Fruit fly (Drosophila melanogaster) whole organism, embryonic: ENCODE results near the gene CG7974.

Experiments
- B-H1 ChIP-seq: fragments of 200-800 bp; sonication (Bioruptor generic); IDR thresholded peaks from 3 replicates; pipeline ENCODE4 v1.3.6; 2022; ENCODE audit warnings: missing biosample characterization, missing genetic modification characterization
- Bgb ChIP-seq: fragments of 200-800 bp; sonication (Bioruptor generic); IDR thresholded peaks from 2 replicates; pipeline ENCODE4 v1.3.6; 2022; ENCODE audit warnings: missing biosample characterization, missing genetic modification characterization; ENCODE audit not compliant: partially characterized antibody
- Blimp-1 ChIP-seq: fragments of 200-800 bp; sonication (Bioruptor generic); optimal IDR thresholded peaks from 3 replicates; lab custom pipeline; 2018; ENCODE audit warnings: missing biosample characterization, missing genetic modification characterization, mild to moderate bottlenecking, moderate library complexity, missing genetic modification reagents
- Bteb2 ChIP-seq: fragments of 200-800 bp; sonication (Bioruptor generic); optimal IDR thresholded peaks from 2 replicates; lab custom pipeline; 2016; ENCODE audit warnings: missing biosample characterization, missing genetic modification characterization
- CG10543 ChIP-seq: fragments of 200-800 bp; sonication (Bioruptor generic); optimal IDR thresholded peaks from 3 replicates; lab custom pipeline; 2017; ENCODE audit warnings: missing biosample characterization, mild to moderate bottlenecking, missing genetic modification characterization, moderate library complexity
- CG11695 ChIP-seq: fragments of 200-800 bp; sonication (Bioruptor generic); IDR thresholded peaks from 3 replicates; pipeline ENCODE4 v1.3.6; 2022; ENCODE audit warnings: missing biosample characterization, missing genetic modification characterization
- CG13296 ChIP-seq: fragments of 200-800 bp; sonication (Bioruptor generic); optimal IDR thresholded peaks from 3 replicates; lab custom pipeline; 2018; ENCODE audit warnings: missing biosample characterization, mild to moderate bottlenecking, missing genetic modification characterization
- CG14014 ChIP-seq: fragments of 200-800 bp; sonication (Bioruptor generic); IDR thresholded peaks from 2 replicates; pipeline ENCODE4 v1.3.6; 2022; ENCODE audit warnings: missing biosample characterization, missing genetic modification characterization
- CG1647 ChIP-seq: fragments of 200-800 bp; sonication (Bioruptor generic); optimal IDR thresholded peaks from 3 replicates; lab custom pipeline; 2016; ENCODE audit warnings: missing biosample characterization, missing genetic modification characterization
- CG17361 ChIP-seq: fragments of 200-800 bp; sonication (Bioruptor generic); IDR thresholded peaks from 3 replicates; pipeline ENCODE4 v1.3.6; 2022; ENCODE audit warnings: missing biosample characterization, missing genetic modification characterization
- CG18262 ChIP-seq: fragments of 200-800 bp; optimal IDR thresholded peaks from 3 replicates; lab custom pipeline; 2019; ENCODE audit warnings: missing biosample characterization, mild to moderate bottlenecking, missing genetic modification characterization, moderate library complexity
- CG31224 ChIP-seq: fragments of 200-800 bp; sonication (Bioruptor generic); IDR thresholded peaks from 2 replicates; pipeline ENCODE4 v1.3.6; 2022; ENCODE audit warnings: missing biosample characterization, missing genetic modification characterization
- CG4424 ChIP-seq: fragments of 200-800 bp; sonication (Bioruptor generic); optimal IDR thresholded peaks from 3 replicates; lab custom pipeline; 2016; ENCODE audit warnings: missing biosample characterization, missing genetic modification characterization
- CG7745 ChIP-seq: fragments of 200-800 bp; sonication (Bioruptor generic); optimal IDR thresholded peaks from 2 replicates; lab custom pipeline; 2018; ENCODE audit warnings: missing biosample characterization, mild to moderate bottlenecking, missing genetic modification characterization, moderate library complexity
- CG7839 ChIP-seq: fragments of 200-800 bp; sonication (Bioruptor generic); optimal IDR thresholded peaks from 3 replicates; lab custom pipeline; 2018; ENCODE audit warnings: missing biosample characterization, mild to moderate bottlenecking, missing genetic modification characterization, moderate library complexity
- CG8290 ChIP-seq, 3 experiments: fragments of 200-800 bp; sonication (Bioruptor generic); optimal IDR thresholded peaks; 2 replicates each; lab custom pipeline; 2016 to 2019; ENCODE audit warnings: missing biosample characterization in 3 of 3, missing genetic modification characterization in 3 of 3, mild to moderate bottlenecking in 2 of 3, moderate library complexity in 1 of 3
- CG8359 ChIP-seq: fragments of 200-800 bp; sonication (Bioruptor generic); optimal IDR thresholded peaks from 2 replicates; lab custom pipeline; 2017; ENCODE audit warnings: missing biosample characterization, mild to moderate bottlenecking, missing genetic modification characterization, borderline replicate concordance
- CG9437 ChIP-seq: fragments of 200-800 bp; sonication (Bioruptor generic); optimal IDR thresholded peaks from 2 replicates; lab custom pipeline; 2018; ENCODE audit warnings: missing biosample characterization, mild to moderate bottlenecking, missing genetic modification characterization
- CHES-1-like ChIP-seq: fragments of 200-800 bp; sonication (Bioruptor generic); optimal IDR thresholded peaks from 2 replicates; lab custom pipeline; 2016; ENCODE audit warnings: missing biosample characterization, missing genetic modification characterization
- Dbx ChIP-seq: fragments of 200-800 bp; sonication (Bioruptor generic); IDR thresholded peaks from 3 replicates; pipeline ENCODE4 v1.3.6; 2022; ENCODE audit warnings: missing biosample characterization, missing genetic modification characterization
- Deaf1 ChIP-seq: fragments of 200-800 bp; optimal IDR thresholded peaks from 3 replicates; lab custom pipeline; 2019; ENCODE audit warnings: missing biosample characterization, mild to moderate bottlenecking, missing genetic modification characterization, moderate library complexity
- Dek ChIP-seq: fragments of 200-800 bp; sonication (Bioruptor generic); optimal IDR thresholded peaks from 3 replicates; lab custom pipeline; 2019; ENCODE audit warnings: missing biosample characterization, mild to moderate bottlenecking, missing genetic modification characterization, moderate library complexity
- ERR ChIP-seq: fragments of 200-800 bp; sonication (Bioruptor generic); optimal IDR thresholded peaks from 2 replicates; lab custom pipeline; 2016; ENCODE audit warnings: missing biosample characterization, missing genetic modification characterization
- Hr39 ChIP-seq: fragments of >200 bp; optimal IDR thresholded peaks from 2 replicates; lab custom pipeline; 2017
- Max ChIP-seq: fragments of 200-800 bp; sonication (Bioruptor generic); optimal IDR thresholded peaks from 2 replicates; lab custom pipeline; 2016; ENCODE audit warnings: missing biosample characterization, mild to moderate bottlenecking, missing genetic modification characterization
- Mrtf ChIP-seq: fragments of 200-800 bp; sonication (Bioruptor generic); IDR thresholded peaks from 3 replicates; pipeline ENCODE4 v1.3.6; 2022; ENCODE audit warnings: missing biosample characterization, missing genetic modification characterization
- Opbp ChIP-seq: fragments of 200-800 bp; sonication (Bioruptor generic); IDR thresholded peaks from 3 replicates; pipeline ENCODE4 v1.3.6; 2022; ENCODE audit warnings: missing biosample characterization, missing genetic modification characterization; ENCODE audit not compliant: partially characterized antibody
- Ravus ChIP-seq: fragments of 200-800 bp; sonication (Bioruptor generic); IDR thresholded peaks from 2 replicates; pipeline ENCODE4 v1.3.6; 2022; ENCODE audit warnings: missing biosample characterization, missing genetic modification characterization
- Six4 ChIP-seq: fragments of 200-800 bp; sonication (Bioruptor generic); optimal IDR thresholded peaks from 2 replicates; lab custom pipeline; 2016; ENCODE audit warnings: missing biosample characterization, missing genetic modification characterization
- Sox100B ChIP-seq: fragments of 200-800 bp; sonication (Bioruptor generic); optimal IDR thresholded peaks from 3 replicates; lab custom pipeline; 2018; ENCODE audit warnings: missing biosample characterization, mild to moderate bottlenecking, missing genetic modification characterization
- Ssrp ChIP-seq: fragments of 200-800 bp; sonication (Bioruptor generic); optimal IDR thresholded peaks from 2 replicates; lab custom pipeline; 2018; ENCODE audit warnings: missing biosample characterization, mild to moderate bottlenecking, missing genetic modification characterization, moderate library complexity
- Stat92E ChIP-seq, 3 experiments: fragments of >200 bp in 2 of 3; fragments of 200-800 bp in 1 of 3; sonication (Bioruptor generic) in 1 of 3; optimal IDR thresholded peaks; 2 replicates each; lab custom pipeline; 2017 to 2019; ENCODE audit warnings: missing biosample characterization in 3 of 3, missing genetic modification characterization in 3 of 3, mild to moderate bottlenecking in 1 of 3, moderate library complexity in 1 of 3
- Vsx1 ChIP-seq: fragments of 200-800 bp; sonication (Bioruptor generic); optimal IDR thresholded peaks from 2 replicates; lab custom pipeline; 2017; ENCODE audit warnings: missing biosample characterization, mild to moderate bottlenecking, missing genetic modification characterization, missing genetic modification reagents
- ato ChIP-seq: fragments of 200-800 bp; sonication (Bioruptor generic); IDR thresholded peaks from 2 replicates; pipeline ENCODE4 v1.3.6; 2022; ENCODE audit warnings: missing biosample characterization, missing genetic modification characterization; ENCODE audit not compliant: partially characterized antibody
- bowl ChIP-seq: fragments of 200-800 bp; sonication (Bioruptor generic); IDR thresholded peaks from 2 replicates; pipeline ENCODE4 v1.3.6; 2022; ENCODE audit warnings: missing biosample characterization, missing genetic modification characterization
- cad ChIP-seq: fragments of >200 bp; optimal IDR thresholded peaks from 2 replicates; lab custom pipeline; 2017; ENCODE audit warnings: missing biosample characterization, missing genetic modification characterization
- cg ChIP-seq: fragments of 200-800 bp; sonication (Bioruptor generic); optimal IDR thresholded peaks from 3 replicates; lab custom pipeline; 2019; ENCODE audit warnings: missing biosample characterization, mild to moderate bottlenecking, missing genetic modification characterization, moderate library complexity
- crol ChIP-seq: fragments of 200-800 bp; sonication (Bioruptor generic); IDR thresholded peaks from 2 replicates; pipeline ENCODE4 v1.3.6; 2022; ENCODE audit warnings: missing biosample characterization, missing genetic modification characterization
- dati ChIP-seq: fragments of 200-800 bp; sonication (Bioruptor generic); IDR thresholded peaks from 2 replicates; pipeline ENCODE4 v1.3.6; 2022; ENCODE audit warnings: missing biosample characterization, missing genetic modification characterization
- ewg ChIP-seq: fragments of 200-800 bp; sonication (Bioruptor generic); optimal IDR thresholded peaks from 3 replicates; lab custom pipeline; 2017; ENCODE audit warnings: mild to moderate bottlenecking, missing biosample characterization, missing genetic modification reagents, missing genetic modification characterization
- grau ChIP-seq: fragments of 200-800 bp; optimal IDR thresholded peaks from 3 replicates; lab custom pipeline; 2019; ENCODE audit warnings: missing biosample characterization, mild to moderate bottlenecking, missing genetic modification characterization, moderate library complexity
- jigr1 ChIP-seq: fragments of 200-800 bp; sonication (Bioruptor generic); IDR thresholded peaks from 3 replicates; pipeline ENCODE4 v1.3.6; 2022; ENCODE audit warnings: missing biosample characterization, missing genetic modification characterization
- lilli ChIP-seq: fragments of 200-800 bp; sonication (Bioruptor generic); optimal IDR thresholded peaks from 3 replicates; lab custom pipeline; 2016; ENCODE audit warnings: missing biosample characterization, missing genetic modification characterization
- pzg ChIP-seq: fragments of 200-800 bp; sonication (Bioruptor generic); optimal IDR thresholded peaks from 3 replicates; lab custom pipeline; 2018; ENCODE audit warnings: missing biosample characterization, mild to moderate bottlenecking, missing genetic modification characterization, moderate library complexity
- ro ChIP-seq: fragments of 200-800 bp; sonication (Bioruptor generic); IDR thresholded peaks from 2 replicates; pipeline ENCODE4 v1.3.6; 2022; ENCODE audit warnings: missing biosample characterization, missing genetic modification characterization
- sens-2 ChIP-seq: fragments of 200-800 bp; sonication (Bioruptor generic); IDR thresholded peaks from 2 replicates; pipeline ENCODE4 v1.3.6; 2022; ENCODE audit warnings: missing biosample characterization, missing genetic modification characterization
- slou ChIP-seq: fragments of 200-800 bp; sonication (Bioruptor generic); optimal IDR thresholded peaks from 3 replicates; lab custom pipeline; 2016; ENCODE audit warnings: missing biosample characterization, missing genetic modification characterization
- usp ChIP-seq: fragments of >200 bp; optimal IDR thresholded peaks from 2 replicates; lab custom pipeline; 2017; ENCODE audit warnings: missing biosample characterization, missing genetic modification characterization
- zf30C ChIP-seq: fragments of 200-800 bp; sonication (Bioruptor generic); optimal IDR thresholded peaks from 3 replicates; lab custom pipeline; 2018; ENCODE audit warnings: missing biosample characterization, mild to moderate bottlenecking, missing genetic modification characterization
- zfh1 ChIP-seq: fragments of 200-800 bp; sonication (Bioruptor generic); IDR thresholded peaks from 3 replicates; pipeline ENCODE4 v1.3.6; 2022; ENCODE audit warnings: missing biosample characterization, missing genetic modification characterization

The CG7974 gene

DNA sequence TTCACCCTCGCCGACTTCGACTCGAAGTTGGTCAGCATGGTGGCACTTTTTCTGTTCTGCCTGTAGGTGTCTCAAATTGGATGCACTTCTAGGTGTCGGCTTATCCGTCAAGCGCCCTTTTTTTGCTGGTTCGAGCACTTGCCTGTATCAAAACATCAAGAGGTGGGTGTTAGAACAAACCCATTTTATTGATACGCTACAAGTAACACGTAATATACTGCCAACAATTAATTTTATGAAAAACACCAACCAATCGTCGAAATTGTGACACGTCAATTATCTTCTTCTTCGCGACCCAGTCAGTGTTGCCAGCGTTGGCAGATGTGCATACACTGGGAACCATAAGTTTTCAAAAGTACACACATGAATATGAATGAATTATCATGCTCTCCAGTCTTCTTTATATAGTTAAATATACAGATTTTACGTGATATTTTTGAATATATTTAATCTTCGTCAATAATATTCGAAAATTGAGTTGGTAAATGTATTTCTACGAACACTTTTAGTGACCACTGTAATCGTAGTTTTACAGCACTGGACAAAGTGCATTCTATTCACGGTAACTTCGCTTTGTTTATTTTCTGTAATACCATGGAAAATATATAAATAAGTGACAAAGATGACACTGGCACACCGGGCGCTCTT, 19.9 kb upstream of the CG7974 start, which contains the start of the genes alphaCOP and CG13919 (continued):
- TF ChIP-seq CG7839 (tag; lab: Kevin White, UChicago) (peak; percentile 99), Mrtf (peak; percentile 95), CG17361 (GFP tag; lab: Robert Waterston, UW) (peak; percentile 98), CG8359 (GFP tag; lab: Kevin White, UChicago) (peak; percentile 79), Max (GFP tag; lab: Kevin White, UChicago) (peak; percentile 93), ewg (GFP tag; lab: Kevin White, UChicago) (peak; percentile 92), ro (GFP tag; lab: Robert Waterston, UW) (peak; percentile 94), Deaf1 (peak; percentile 77), Dek (tag; lab: Kevin White, UChicago) (peak; percentile 96), Dbx (GFP tag; lab: Robert Waterston, UW) (peak; percentile 93), sens-2 (peak; percentile 96), Bgb (no peak), CG9437 (peak; percentile 94), CG1647 (GFP tag; lab: Kevin White, UChicago) (peak; percentile 96), pzg (GFP tag; lab: Kevin White, UChicago) (peak; percentile 55), zfh1 (peak; percentile 97), CG4424 (GFP tag; lab: Kevin White, UChicago) (peak; percentile 96), zf30C (GFP tag; lab: Kevin White, UChicago) (no peak), lilli (GFP tag; lab: Kevin White, UChicago) (peak; percentile 98), dati (GFP tag; lab: Robert Waterston, UW) (peak; percentile 88), CG18262 (tag; lab: Kevin White, UChicago) (peak; percentile 95), CG7745 (peak; percentile 74), CG10543 (GFP tag; lab: Kevin White, UChicago) (peak; percentile 90), usp (GFP tag; lab: Kevin White, UChicago) (no peak), cad (GFP tag; lab: Kevin White, UChicago) (no peak), Opbp (GFP tag; lab: Robert Waterston, UW) (no peak), jigr1 (GFP tag; lab: Robert Waterston, UW) (peak; percentile 83), Vsx1 (peak; percentile 87), bowl (GFP tag; lab: Robert Waterston, UW) (peak; percentile 94), slou (GFP tag; lab: Kevin White, UChicago) (peak; percentile 96), ato (GFP tag; lab: Robert Waterston, UW) (no peak), Stat92E (GFP tag; optimal IDR thresholded peaks at IDR 0.05; lab: Kevin White, UChicago) (peak in 1 of 3 experiments; percentile 98), Blimp-1 (GFP tag; lab: Kevin White, UChicago) (peak; percentile 88), Six4 (GFP tag; lab: Kevin White, UChicago) (peak; percentile 93), Hr39 (peak; percentile 23), B-H1 (GFP tag; lab: Robert Waterston, UW) (peak; percentile 97), CG11695 (GFP tag; lab: Robert Waterston, UW) (peak; percentile 95), Bteb2 (GFP tag; lab: Kevin White, UChicago) (peak; percentile 94), CG13296 (GFP tag; lab: Kevin White, UChicago) (peak; percentile 93), CG31224 (peak; percentile 94), Sox100B (no peak), Ravus (GFP tag; lab: Robert Waterston, UW) (peak; percentile 77), CG8290 (GFP tag; optimal IDR thresholded peaks at IDR 0.05; lab: Kevin White, UChicago) (peak; percentile 97), CG8290 (tag; optimal IDR thresholded peaks at IDR 0.05; lab: Kevin White, UChicago) (peak; percentile 79 to 85), grau (tag; lab: Kevin White, UChicago) (peak; percentile 96), Ssrp (tag; lab: Kevin White, UChicago) (peak; percentile 96), crol (GFP tag; lab: Robert Waterston, UW) (peak; percentile 65), cg (GFP tag; lab: Kevin White, UChicago) (no peak), ERR (GFP tag; lab: Kevin White, UChicago) (peak; percentile 88), CHES-1-like (GFP tag; lab: Kevin White, UChicago) (peak; percentile 91), CG14014 (GFP tag; lab: Robert Waterston, UW) (peak; percentile 96)
